Fruit fly (Drosophila melanogaster): ENCODE measurements around the gene mRpL45.
A peak's percentile ranks its signal among the peaks of the same experiment; 100 is the strongest.

mRpL45 gene

DNA sequence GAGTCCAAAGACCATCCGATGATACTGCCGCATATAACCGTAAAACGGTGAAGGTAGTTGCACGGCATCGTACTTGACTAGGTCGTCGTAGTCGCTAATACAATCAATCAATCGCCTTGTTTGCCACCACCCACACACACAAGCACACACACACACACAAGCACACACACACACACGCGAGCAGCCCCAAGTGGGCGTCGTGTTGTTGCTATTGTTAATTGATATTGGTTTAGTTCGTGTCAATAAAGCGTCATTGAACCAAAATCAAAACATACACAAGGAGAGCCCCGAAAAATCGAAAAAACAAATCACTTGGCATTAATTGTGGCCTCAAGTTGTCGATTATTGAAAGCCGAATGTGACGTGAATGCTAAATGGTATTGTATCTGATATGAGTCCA is 21.8 kb upstream of the mRpL45 start (continued):
- TF ChIP-seq Camta (GFP tag; optimal IDR thresholded peaks at IDR 0.05) (peak; percentile 31), CG8924 (tag; optimal IDR thresholded peaks at IDR 0.05) (peak; percentile 10), kni (GFP tag; optimal IDR thresholded peaks at IDR 0.05) (peak; percentile 69), Ravus (GFP tag; IDR thresholded peaks at IDR 0.05) (no peak), zfh2 (GFP tag; optimal IDR thresholded peaks at IDR 0.05) (no peak), Dip3 (GFP tag; optimal IDR thresholded peaks at IDR 0.05) (no peak), CG1603 (tag; optimal IDR thresholded peaks at IDR 0.05) (peak; percentile 64), Ets97D (GFP tag; optimal IDR thresholded peaks at IDR 0.05) (no peak), CG1529 (GFP tag; optimal IDR thresholded peaks at IDR 0.05) (peak; percentile 36), Dp (GFP tag; optimal IDR thresholded peaks at IDR 0.05) (no peak), CG10565 (GFP tag; optimal IDR thresholded peaks at IDR 0.05) (no peak), gem (tag; optimal IDR thresholded peaks at IDR 0.05) (peak; percentile 56), z (GFP tag; IDR thresholded peaks at IDR 0.05) (0 out of 3 replicates have a peak, but pooled peaks have one; percentile 35), tll (GFP tag; optimal IDR thresholded peaks at IDR 0.05) (no peak), CG7963 (GFP tag; IDR thresholded peaks at IDR 0.05; ENCODE audit: partially characterized antibody) (no peak), CG13287 (GFP tag; IDR thresholded peaks at IDR 0.05; ENCODE audit: partially characterized antibody) (no peak), gfzf (GFP tag; optimal IDR thresholded peaks at IDR 0.05) (no peak), CG6683 (GFP tag; optimal IDR thresholded peaks at IDR 0.05) (peak; percentile 37), CG18619 (GFP tag; optimal IDR thresholded peaks at IDR 0.05) (peak; percentile 29), HLH4C (GFP tag; IDR thresholded peaks at IDR 0.05; ENCODE audit: partially characterized antibody) (no peak), D (optimal IDR thresholded peaks at IDR 0.05) (no peak), D (GFP tag; optimal IDR thresholded peaks at IDR 0.05) (peak; percentile 1), HLH3B (GFP tag; IDR thresholded peaks at IDR 0.05) (peak; percentile 59; the same call in 1 of the 2 replicates), CG5180 (GFP tag; optimal IDR thresholded peaks at IDR 0.05) (peak; percentile 28), CG13424 (tag; optimal IDR thresholded peaks at IDR 0.05) (peak; percentile 7), pfk (GFP tag; optimal IDR thresholded peaks at IDR 0.05) (peak; percentile 18), B-H2 (GFP tag; optimal IDR thresholded peaks at IDR 0.05) (no peak), wor (GFP tag; IDR thresholded peaks at IDR 0.05) (no peak), Tbp (GFP tag; optimal IDR thresholded peaks at IDR 0.05) (no peak), CG18262 (tag; optimal IDR thresholded peaks at IDR 0.05) (peak; percentile 27), CG16863 (GFP tag; optimal IDR thresholded peaks at IDR 0.05) (peak; percentile 7), CG34224 (GFP tag; IDR thresholded peaks at IDR 0.05; ENCODE audit: partially characterized antibody) (no peak), CG18599 (GFP tag; optimal IDR thresholded peaks at IDR 0.05) (peak; percentile 55), Elba2 (GFP tag; optimal IDR thresholded peaks at IDR 0.05) (no peak), trh (GFP tag; optimal IDR thresholded peaks at IDR 0.05) (no peak), fd3F (GFP tag; optimal IDR thresholded peaks at IDR 0.05) (peak; percentile 37), pnt (GFP tag; optimal IDR thresholded peaks at IDR 0.05) (peak; percentile 30), Dref (GFP tag; IDR thresholded peaks at IDR 0.05) (no peak), slou (GFP tag; optimal IDR thresholded peaks at IDR 0.05) (no peak), CG43689 (GFP tag; IDR thresholded peaks at IDR 0.05) (peak; percentile 40; the same call in 1 of the 2 replicates), Med (GFP tag) (peak; percentile 93), Dfd (GFP tag; optimal IDR thresholded peaks at IDR 0.05) (no peak), CG14965 (GFP tag; optimal IDR thresholded peaks at IDR 0.05; ENCODE audit: borderline replicate concordance) (peak; percentile 30), mirr (GFP tag; optimal IDR thresholded peaks at IDR 0.05) (peak; percentile 79), Asciz (GFP tag; optimal IDR thresholded peaks at IDR 0.05) (peak; percentile 65), gt (GFP tag; IDR thresholded peaks at IDR 0.05) (no peak), Nf-YC (tag; optimal IDR thresholded peaks at IDR 0.05) (no peak), Bdp1 (GFP tag; optimal IDR thresholded peaks at IDR 0.05) (peak; percentile 11), ftz-f1 (GFP tag; optimal IDR thresholded peaks at IDR 0.05) (peak; percentile 37), BEAF-32 (GFP tag; optimal IDR thresholded peaks at IDR 0.05) (no peak)
